Fruit fly (Drosophila melanogaster): ENCODE results near the gene mah.

mah gene

DNA sequence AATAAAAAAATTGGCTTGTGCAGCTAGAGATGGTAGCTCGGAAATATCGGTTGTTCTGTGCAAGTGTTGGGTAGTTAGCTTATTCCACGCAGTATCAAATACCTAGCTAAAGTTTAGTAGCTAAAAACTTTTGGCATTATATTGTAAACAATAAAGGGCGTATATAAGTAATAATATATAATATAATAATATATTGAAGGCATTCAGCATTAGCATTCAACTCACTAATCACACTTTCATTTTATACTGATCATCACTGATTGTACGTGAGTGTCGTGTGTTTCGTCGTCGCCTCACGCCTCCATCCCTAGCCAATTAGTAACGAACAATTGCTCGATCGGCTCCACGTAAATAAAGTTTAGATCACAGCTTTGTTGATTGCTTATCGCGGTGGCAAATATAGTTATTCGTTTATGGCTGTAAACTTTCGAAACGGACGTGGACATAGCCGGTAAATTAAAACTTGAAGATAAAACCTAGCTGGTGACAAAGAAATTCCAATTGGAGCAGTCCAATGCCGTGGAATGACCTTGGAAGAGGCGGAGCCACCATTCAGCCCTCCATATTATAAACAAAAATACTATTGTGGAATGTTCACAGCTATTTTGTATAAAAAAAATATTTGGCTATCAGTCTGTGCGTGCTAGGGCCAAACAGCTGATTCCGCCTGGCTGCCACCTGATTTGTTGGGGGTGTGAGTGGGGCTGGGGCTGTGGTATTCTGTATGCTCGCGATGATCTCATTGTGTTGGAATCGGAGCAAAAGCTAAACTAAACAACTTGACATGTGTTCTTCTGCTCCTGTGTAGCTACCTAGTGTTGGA is 29.4 kb upstream of the mah start, which contains the start of the genes PIG-S, sud1 and CG11168 (continued):
- peak in 1 of 2 experiments; percentile 16 for TF ChIP-seq tll (GFP tag; optimal IDR thresholded peaks at IDR 0.05)
- TF ChIP-seq H2.0 (GFP tag; IDR thresholded peaks at IDR 0.05) = peak; percentile 68
- no peak for TF ChIP-seq CG8359 (GFP tag; optimal IDR thresholded peaks at IDR 0.05; ENCODE audit: borderline replicate concordance)
- TF ChIP-seq GATAe (GFP tag; conservative IDR thresholded peaks at IDR 0.05) = no peak
- no peak for TF ChIP-seq Myb (GFP tag; optimal IDR thresholded peaks at IDR 0.05)
- no peak for TF ChIP-seq CG9609 (GFP tag; optimal IDR thresholded peaks at IDR 0.05)
- TF ChIP-seq CG8388 (GFP tag; optimal IDR thresholded peaks at IDR 0.05) = peak; percentile 50
- TF ChIP-seq ash1 (GFP tag; optimal IDR thresholded peaks at IDR 0.05) = no peak
- TF ChIP-seq Lhr (GFP tag; optimal IDR thresholded peaks at IDR 0.05) = peak; percentile 27
- TF ChIP-seq sim (GFP tag; IDR thresholded peaks at IDR 0.05) = no peak
- TF ChIP-seq YL-1 (GFP tag; optimal IDR thresholded peaks at IDR 0.05) = peak; percentile 51
- no peak for TF ChIP-seq grn (GFP tag; optimal IDR thresholded peaks at IDR 0.05)
- TF ChIP-seq Xbp1 (GFP tag; optimal IDR thresholded peaks at IDR 0.05) = peak; percentile 70
- no peak for TF ChIP-seq CG5953 (GFP tag; IDR thresholded peaks at IDR 0.05)
- TF ChIP-seq bowl (GFP tag; IDR thresholded peaks at IDR 0.05) = no peak
- peak; percentile 65; the same call in 1 of the 2 replicates for TF ChIP-seq sob (GFP tag; IDR thresholded peaks at IDR 0.05)
- TF ChIP-seq CG3163 (GFP tag; optimal IDR thresholded peaks at IDR 0.05) = no peak
- TF ChIP-seq PHDP (tag; optimal IDR thresholded peaks at IDR 0.05) = no peak
- TF ChIP-seq ato (GFP tag; IDR thresholded peaks at IDR 0.05; ENCODE audit: partially characterized antibody) = 0 out of 2 replicates have a peak, but pooled peaks have one; percentile 29
- TF ChIP-seq CG3995 (GFP tag; optimal IDR thresholded peaks at IDR 0.05) = peak; percentile 60
- no peak for TF ChIP-seq CG2678 (tag; optimal IDR thresholded peaks at IDR 0.05)
- no peak for TF ChIP-seq ewg (GFP tag; optimal IDR thresholded peaks at IDR 0.05)
- TF ChIP-seq pzg (GFP tag; optimal IDR thresholded peaks at IDR 0.05) = peak; percentile 56
- no peak for TF ChIP-seq CG4707 (GFP tag; optimal IDR thresholded peaks at IDR 0.05)
- no peak for TF ChIP-seq CG1024 (GFP tag; IDR thresholded peaks at IDR 0.05)
- peak; percentile 52; the same call in 1 of the 2 replicates for TF ChIP-seq esg (GFP tag; conservative IDR thresholded peaks at IDR 0.05)
- peak; percentile 55 for TF ChIP-seq CG32772 (GFP tag; IDR thresholded peaks at IDR 0.05)
- TF ChIP-seq ttk (GFP tag; IDR thresholded peaks at IDR 0.05) = peak; percentile 20; the same call in 1 of the 2 replicates
- no peak for TF ChIP-seq btn (GFP tag; optimal IDR thresholded peaks at IDR 0.05)
- peak; percentile 61 for TF ChIP-seq twi (tag; optimal IDR thresholded peaks at IDR 0.05)
- TF ChIP-seq chinmo (GFP tag; IDR thresholded peaks at IDR 0.05; ENCODE audit: partially characterized antibody) = peak; percentile 85; the same call in 2 of the 4 replicates
- TF ChIP-seq CG18764 (GFP tag; optimal IDR thresholded peaks at IDR 0.05) = peak; percentile 34
- peak; percentile 57 for TF ChIP-seq NfI (GFP tag; optimal IDR thresholded peaks at IDR 0.05)
- no peak for TF ChIP-seq bigmax (GFP tag; optimal IDR thresholded peaks at IDR 0.05)
- TF ChIP-seq org-1 (GFP tag; optimal IDR thresholded peaks at IDR 0.05) = no peak
- no peak for TF ChIP-seq Tbp (GFP tag; optimal IDR thresholded peaks at IDR 0.05)
- no peak for TF ChIP-seq CG1233 (GFP tag; optimal IDR thresholded peaks at IDR 0.05)
- TF ChIP-seq B-H1 (GFP tag; IDR thresholded peaks at IDR 0.05) = no peak; the same call in 2 of the 3 replicates
- no peak for TF ChIP-seq B-H2 (GFP tag; optimal IDR thresholded peaks at IDR 0.05)
- TF ChIP-seq CG7963 (GFP tag; IDR thresholded peaks at IDR 0.05; ENCODE audit: partially characterized antibody) = peak; percentile 54; the same call in 1 of the 3 replicates
- TF ChIP-seq gt (GFP tag; IDR thresholded peaks at IDR 0.05) = no peak
- no peak for TF ChIP-seq CG11696 (GFP tag; IDR thresholded peaks at IDR 0.05)
- no peak for TF ChIP-seq CG5180 (GFP tag; optimal IDR thresholded peaks at IDR 0.05)
- TF ChIP-seq CG15269 (tag; optimal IDR thresholded peaks at IDR 0.05) = no peak
- peak; percentile 93 for TF ChIP-seq CG34224 (GFP tag; IDR thresholded peaks at IDR 0.05; ENCODE audit: partially characterized antibody)
- TF ChIP-seq NC2α (GFP tag; optimal IDR thresholded peaks at IDR 0.05) = no peak
- no peak for TF ChIP-seq CG11504 (tag; optimal IDR thresholded peaks at IDR 0.05)
- TF ChIP-seq Camta (GFP tag; optimal IDR thresholded peaks at IDR 0.05) = no peak

All from whole organism, embryonic.